Fruit fly (Drosophila melanogaster): ENCODE results near the gene CG13606.
A peak's percentile ranks its signal among the peaks of the same experiment; 100 is the strongest.

The CG13606 gene

dm6 chr3R:24230423-24231205, 58.2 kb downstream of the CG13606 start, which contains the start of gene mask (continued):
- TF ChIP-seq CG14050 (GFP tag; IDR thresholded peaks at IDR 0.05) (peak; percentile 58), ara (GFP tag; IDR thresholded peaks at IDR 0.05) (peak; percentile 71), eve (GFP tag; optimal IDR thresholded peaks at IDR 0.05) (no peak), fu2 (GFP tag; optimal IDR thresholded peaks at IDR 0.05) (peak; percentile 78), Awh (GFP tag; IDR thresholded peaks at IDR 0.05) (0 out of 2 replicates have a peak, but pooled peaks have one; percentile 12), CG8944 (GFP tag; optimal IDR thresholded peaks at IDR 0.05) (peak; percentile 28), sr (GFP tag; IDR thresholded peaks at IDR 0.05) (peak; percentile 83), Atf-2 (GFP tag; optimal IDR thresholded peaks at IDR 0.05) (peak; percentile 61), CG10366 (GFP tag; IDR thresholded peaks at IDR 0.05) (peak; percentile 76), CG15269 (tag; optimal IDR thresholded peaks at IDR 0.05) (peak; percentile 56), E2f1 (GFP tag; IDR thresholded peaks at IDR 0.05) (peak; percentile 51), Oaz (GFP tag; IDR thresholded peaks at IDR 0.05) (peak; percentile 61; the same call in 1 of the 2 replicates), run (tag; optimal IDR thresholded peaks at IDR 0.05) (no peak), stc (GFP tag; IDR thresholded peaks at IDR 0.05) (peak; percentile 69; the same call in 1 of the 2 replicates), knrl (GFP tag; IDR thresholded peaks at IDR 0.05; ENCODE audit: partially characterized antibody) (no peak), trem (tag; optimal IDR thresholded peaks at IDR 0.05) (peak; percentile 16), Neu2 (GFP tag; optimal IDR thresholded peaks at IDR 0.05; ENCODE audit: borderline replicate concordance) (peak; percentile 42), CG10654 (GFP tag; optimal IDR thresholded peaks at IDR 0.05) (peak; percentile 75), dimm (GFP tag; IDR thresholded peaks at IDR 0.05) (0 out of 2 replicates have a peak, but pooled peaks have one; percentile 42), vfl (GFP tag; optimal IDR thresholded peaks at IDR 0.05) (peak; percentile 45), Rx (GFP tag; IDR thresholded peaks at IDR 0.05) (peak; percentile 88), CG4854 (GFP tag; optimal IDR thresholded peaks at IDR 0.05) (peak; percentile 67), Ptx1 (GFP tag; IDR thresholded peaks at IDR 0.05) (peak; percentile 70), CG12744 (GFP tag; optimal IDR thresholded peaks at IDR 0.05) (peak; percentile 72), Fer2 (tag; optimal IDR thresholded peaks at IDR 0.05) (peak; percentile 82), lola (GFP tag; optimal IDR thresholded peaks at IDR 0.05) (peak in 1 of 3 experiments; percentile 5), crp (GFP tag; optimal IDR thresholded peaks at IDR 0.05) (peak in 1 of 2 experiments; percentile 47), repo (GFP tag; optimal IDR thresholded peaks at IDR 0.05) (peak; percentile 73), CG7372 (GFP tag; IDR thresholded peaks at IDR 0.05) (peak; percentile 70), pfk (GFP tag; optimal IDR thresholded peaks at IDR 0.05) (peak; percentile 70), CG16863 (GFP tag; optimal IDR thresholded peaks at IDR 0.05) (peak; percentile 73), wor (GFP tag; IDR thresholded peaks at IDR 0.05) (no peak), CG10321 (GFP tag; IDR thresholded peaks at IDR 0.05) (peak; percentile 96), CG17359 (tag; optimal IDR thresholded peaks at IDR 0.05) (peak; percentile 63), C15 (GFP tag; IDR thresholded peaks at IDR 0.05) (peak; percentile 48; the same call in 1 of the 3 replicates), CG4328 (GFP tag; optimal IDR thresholded peaks at IDR 0.05) (peak; percentile 83), Nf-YC (tag; optimal IDR thresholded peaks at IDR 0.05) (peak; percentile 50), pzg (GFP tag; optimal IDR thresholded peaks at IDR 0.05) (peak; percentile 61), CG15011 (GFP tag; optimal IDR thresholded peaks at IDR 0.05) (peak; percentile 70), CHES-1-like (GFP tag; optimal IDR thresholded peaks at IDR 0.05) (peak; percentile 73), E2f2 (GFP tag; IDR thresholded peaks at IDR 0.05) (peak; percentile 61; the same call in 1 of the 2 replicates), row (GFP tag; IDR thresholded peaks at IDR 0.05) (peak; percentile 48; the same call in 1 of the 3 replicates), TFAM (GFP tag; optimal IDR thresholded peaks at IDR 0.05) (no peak), chinmo (GFP tag; IDR thresholded peaks at IDR 0.05; ENCODE audit: partially characterized antibody) (no peak), aop (GFP tag; IDR thresholded peaks at IDR 0.05) (no peak), lab (GFP tag; optimal IDR thresholded peaks at IDR 0.05) (peak; percentile 87), lilli (GFP tag; optimal IDR thresholded peaks at IDR 0.05) (peak; percentile 68), twi (tag; optimal IDR thresholded peaks at IDR 0.05) (peak; percentile 51), YL-1 (GFP tag; optimal IDR thresholded peaks at IDR 0.05) (peak; percentile 76)

Data from whole organism, embryonic.